Worm (Caenorhabditis elegans) whole organism, L4 larva: Measurements from ENCODE around the gene ung-1.

Experiments
- Y5F2A.4 ChIP-seq: fragments of 200-800 bp; sonication (Bioruptor generic); optimal IDR thresholded peaks from 2 replicates; lab custom pipeline; 2018; ENCODE audit warnings: mild to moderate bottlenecking, missing genetic modification characterization, missing compliant biosample characterization
- attf-4 ChIP-seq: sonication (generic microtip); optimal IDR thresholded peaks from 3 replicates; lab custom pipeline; 2017; ENCODE audit warnings: missing biosample characterization, missing genetic modification characterization
- ceh-62 ChIP-seq: sonication (generic microtip); optimal IDR thresholded peaks from 2 replicates; lab custom pipeline; 2017; ENCODE audit warnings: missing biosample characterization, missing genetic modification characterization
- egl-27 ChIP-seq: sonication (generic microtip); optimal IDR thresholded peaks from 3 replicates; lab custom pipeline; 2017; ENCODE audit warnings: missing biosample characterization, missing genetic modification reagents, missing genetic modification characterization
- lin-13 ChIP-seq: fragments of 150-350 bp; optimal IDR thresholded peaks from 2 replicates; lab custom pipeline; 2014; ENCODE audit warnings: missing biosample characterization, missing genetic modification reagents, missing genetic modification characterization
- lin-15B ChIP-seq: fragments of 150-350 bp; sonication (generic microtip); optimal IDR thresholded peaks from 3 replicates; lab custom pipeline; 2014; ENCODE audit warnings: missing biosample characterization, missing genetic modification characterization
- lsy-2 ChIP-seq, 2 experiments: fragments of 150-350 bp in 1 of 2; sonication (generic microtip) in 1 of 2; optimal IDR thresholded peaks; 2 replicates each; lab custom pipeline; 2014 to 2017; ENCODE audit warnings: missing biosample characterization in 2 of 2, missing genetic modification characterization in 2 of 2
- nhr-11 ChIP-seq: fragments of 150-350 bp; optimal IDR thresholded peaks from 2 replicates; lab custom pipeline; 2014; ENCODE audit warnings: missing biosample characterization, missing genetic modification characterization
- pha-4 ChIP-seq, 2 experiments: fragments of 150-350 bp in 1 of 2; fragments of 200-800 bp in 1 of 2; sonication (Bioruptor generic) in 1 of 2; IDR thresholded peaks in 1 of 2; optimal IDR thresholded peaks in 1 of 2; 2 replicates each; pipeline versions ENCODE4 v1.3.6 to Lab custom; 2014 to 2022; ENCODE audit warnings: missing genetic modification characterization in 2 of 2, missing genetic modification reagents in 2 of 2, missing biosample characterization in 1 of 2, missing compliant biosample characterization in 1 of 2
- ztf-11 ChIP-seq: fragments of 150-350 bp; optimal IDR thresholded peaks from 2 replicates; lab custom pipeline; 2014; ENCODE audit warnings: missing biosample characterization, missing genetic modification characterization

ce11 chrIII:11930899-11931298 is 43.0 kb downstream of the ung-1 start:
- TF ChIP-seq lin-13 (GFP tag; lab: Kevin White, UChicago) (no peak), pha-4 (GFP tag; IDR thresholded peaks at IDR 0.05; lab: Robert Waterston, UW) (no peak), pha-4 (tag; optimal IDR thresholded peaks at IDR 0.05; lab: Kevin White, UChicago) (no peak), lin-15B (tag; lab: Kevin White, UChicago) (no peak), attf-4 (no peak), ceh-62 (tag; lab: Kevin White, UChicago) (no peak), ztf-11 (tag; lab: Kevin White, UChicago) (no peak), egl-27 (tag; lab: Kevin White, UChicago) (no peak), lsy-2 (tag; optimal IDR thresholded peaks at IDR 0.05; lab: Kevin White, UChicago) (no peak), Y5F2A.4 (GFP tag; lab: Kevin White, UChicago) (no peak), nhr-11 (tag; lab: Kevin White, UChicago) (no peak)
